Fruit fly (Drosophila melanogaster) Kc167 (cell line): Measurements from ENCODE around the gene CG12496.

Experiments used
- Myc ChIP-seq: fragments of >200 bp; optimal IDR thresholded peaks from 2 replicates; lab custom pipeline; 2017; ENCODE audit warnings: missing external identifiers
- Sin3A ChIP-seq: fragments of >200 bp; optimal IDR thresholded peaks from 2 replicates; lab custom pipeline; 2018; ENCODE audit warnings: missing external identifiers
- h ChIP-seq: fragments of >200 bp; optimal IDR thresholded peaks from 3 replicates; lab custom pipeline; 2018; ENCODE audit warnings: missing external identifiers
- insv ChIP-seq: fragments of >200 bp; optimal IDR thresholded peaks from 3 replicates; lab custom pipeline; 2018; ENCODE audit warnings: missing external identifiers
- psq ChIP-seq: fragments of >200 bp; optimal IDR thresholded peaks from 2 replicates; lab custom pipeline; 2017; ENCODE audit warnings: missing external identifiers
- ttk ChIP-seq: sonication (Bioruptor generic); optimal IDR thresholded peaks from 2 replicates; lab custom pipeline; 2017; ENCODE audit warnings: missing external identifiers

The CG12496 gene

dm6 chrX:2410805-2411204, at the start of gene CG12496:
CG12496 (minus strand) TSS chrX:2410901.
- TF ChIP-seq Myc (no peak), h (lab: Kevin White, UChicago) (no peak), Sin3A (no peak)

DNA sequence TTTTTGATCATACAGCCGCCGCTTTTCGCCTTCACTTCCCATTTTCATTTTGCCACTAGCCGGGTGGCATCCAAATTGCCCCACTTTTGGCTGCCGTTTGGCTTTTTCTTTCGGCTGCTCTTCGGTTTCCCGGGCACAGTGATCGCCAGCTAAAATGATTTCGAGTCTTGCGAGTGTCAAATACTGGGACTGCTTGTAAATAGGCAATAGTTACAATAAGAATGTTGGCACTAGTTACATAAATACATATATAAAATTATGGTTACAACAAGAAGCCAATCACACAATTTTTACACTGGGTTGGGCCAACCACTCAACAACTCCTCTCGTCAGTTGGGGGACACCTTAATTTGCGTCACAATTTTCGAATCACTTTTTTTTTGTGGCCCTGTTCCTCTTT, 49.1 kb upstream of the CG12496 start:
- TF ChIP-seq psq (lab: Kevin White, UChicago) (no peak), Sin3A (no peak), Myc (no peak), ttk (lab: Kevin White, UChicago) (no peak), h (lab: Kevin White, UChicago) (no peak), insv (lab: Kevin White, UChicago) (no peak)

DNA sequence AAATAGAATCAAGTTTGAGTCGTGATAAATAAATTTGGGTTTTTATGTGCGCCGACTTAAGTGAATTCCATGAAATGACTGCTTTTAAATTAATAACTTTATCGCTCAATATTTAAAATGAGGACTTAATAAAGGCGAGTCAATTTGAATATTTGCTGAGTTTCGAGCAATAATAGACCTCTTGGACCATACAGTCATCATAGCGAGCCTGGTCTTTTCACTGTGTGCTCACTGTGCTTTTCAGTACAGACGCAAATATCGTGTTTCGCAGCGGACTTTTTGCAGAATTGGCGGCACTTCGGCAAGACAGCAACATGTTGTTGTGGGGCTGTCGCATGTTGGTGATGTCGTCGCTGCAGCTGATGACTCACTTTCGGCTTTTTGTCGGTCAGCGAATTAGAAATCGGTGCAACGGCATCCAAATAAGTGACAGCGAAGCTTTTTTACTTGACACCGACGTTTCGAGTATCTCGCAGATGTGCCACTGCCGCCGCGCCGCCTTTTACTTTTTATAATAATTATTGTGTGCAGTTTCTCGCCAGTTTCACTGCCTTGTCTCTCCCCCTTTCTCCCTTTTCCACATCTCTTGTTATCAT, 47.3 kb upstream of the CG12496 start:
- TF ChIP-seq insv (lab: Kevin White, UChicago) (no peak), ttk (lab: Kevin White, UChicago) (no peak), h (lab: Kevin White, UChicago) (no peak)

dm6 chrX:2455337-2456246, 44.9 kb upstream of the CG12496 start:
- TF ChIP-seq Sin3A (no peak), psq (lab: Kevin White, UChicago) (no peak), insv (lab: Kevin White, UChicago) (no peak)

DNA sequence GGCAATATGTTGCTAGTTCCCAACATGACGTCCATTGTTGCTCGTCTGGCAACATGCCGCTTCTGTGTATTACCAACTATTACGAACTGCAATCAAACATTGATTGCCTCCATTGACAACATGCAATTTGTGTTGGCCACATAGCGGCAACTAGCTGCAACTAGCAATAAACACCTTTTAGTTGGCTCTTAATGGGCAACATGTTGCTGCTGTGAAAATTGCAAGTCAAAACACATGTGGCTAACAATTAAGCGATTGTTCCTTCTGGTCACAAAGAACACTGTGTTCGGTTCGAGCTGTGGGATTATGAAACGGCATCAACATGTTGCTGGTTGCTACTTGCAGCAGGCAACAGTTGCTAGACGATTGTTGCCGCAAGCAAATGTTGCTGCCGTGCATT, 43.1 kb upstream of the CG12496 start:
- no peak for TF ChIP-seq insv (lab: Kevin White, UChicago)
- no peak for TF ChIP-seq h (lab: Kevin White, UChicago)
- TF ChIP-seq psq (lab: Kevin White, UChicago): no peak
- no peak for TF ChIP-seq ttk (lab: Kevin White, UChicago)
- no peak for TF ChIP-seq Sin3A
- TF ChIP-seq Myc: no peak

DNA sequence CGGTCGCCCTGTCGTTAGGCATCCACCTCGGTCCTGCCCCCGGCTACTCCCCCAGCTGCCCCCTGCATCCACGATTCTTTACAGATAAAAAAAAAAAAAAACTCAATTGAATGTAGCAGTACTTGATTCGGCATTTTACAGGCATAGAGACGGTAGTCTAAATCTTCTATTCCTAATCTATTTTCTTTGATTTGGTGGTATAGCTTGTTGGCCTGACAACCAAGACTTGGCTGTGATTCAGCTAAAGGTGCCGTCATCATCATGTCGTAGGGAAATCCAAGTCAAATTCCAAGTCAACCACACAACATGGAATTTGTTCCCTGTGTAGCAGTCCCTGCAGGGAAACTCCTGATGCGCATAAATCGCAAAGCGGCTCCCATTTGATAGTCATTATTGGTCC, 42.0 kb upstream of the CG12496 start:
- TF ChIP-seq ttk (lab: Kevin White, UChicago): no peak
- TF ChIP-seq insv (lab: Kevin White, UChicago): no peak
- TF ChIP-seq h (lab: Kevin White, UChicago): no peak
- no peak for TF ChIP-seq psq (lab: Kevin White, UChicago)
- no peak for TF ChIP-seq Myc
- TF ChIP-seq Sin3A: no peak

DNA sequence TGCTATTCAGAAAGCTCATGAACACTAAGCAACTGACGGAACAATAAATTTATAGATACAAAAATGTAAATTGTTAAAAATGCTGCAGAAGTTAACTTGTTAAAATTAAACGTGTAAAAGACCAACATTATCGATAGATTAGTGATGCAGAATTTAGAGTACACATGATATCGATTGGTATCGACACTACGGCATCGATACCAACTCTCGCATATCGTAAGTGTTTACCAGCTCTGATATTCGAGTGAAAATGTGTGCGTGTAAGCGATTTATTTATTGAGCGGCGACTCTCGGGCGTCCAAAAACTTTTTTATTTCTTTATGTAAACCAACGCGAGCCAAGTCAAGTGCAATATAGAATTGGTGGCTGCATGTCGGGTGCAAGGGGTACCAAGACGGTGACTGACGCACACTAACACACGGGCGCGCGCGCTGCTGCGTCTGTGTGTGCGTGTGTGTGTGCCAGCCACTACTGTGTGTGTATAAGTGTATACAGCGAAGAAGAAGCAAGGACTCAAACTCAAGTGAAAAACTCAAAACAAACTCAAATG, 37.1 kb upstream of the CG12496 start, which contains the start of gene z:
z (plus strand) TSS at position 20 of the 550 bp plus-strand sequence.
- no peak for TF ChIP-seq Sin3A
- no peak for TF ChIP-seq Myc
- no peak for TF ChIP-seq psq (lab: Kevin White, UChicago)
- TF ChIP-seq ttk (lab: Kevin White, UChicago): no peak
- TF ChIP-seq insv (lab: Kevin White, UChicago): no peak
- no peak for TF ChIP-seq h (lab: Kevin White, UChicago)

DNA sequence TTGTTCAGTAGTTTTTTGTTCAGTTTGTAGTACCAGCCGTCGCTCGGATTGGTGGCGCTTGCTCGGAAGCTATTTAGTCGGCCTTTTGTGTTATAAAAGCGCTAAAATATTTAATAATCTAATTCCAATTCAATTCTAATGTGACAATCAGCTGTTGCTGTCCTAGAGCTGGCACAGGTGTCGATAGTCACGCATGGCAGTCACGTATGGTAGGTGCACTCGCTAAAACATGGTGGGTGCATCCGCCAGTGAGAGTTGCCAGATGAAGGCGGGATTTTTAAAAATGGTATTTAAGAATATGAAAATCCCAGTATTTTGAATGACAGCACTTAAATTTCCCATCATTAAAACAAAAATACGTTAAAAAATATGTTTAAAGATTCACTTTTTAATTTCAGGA, 33.1 kb upstream of the CG12496 start, which contains the start of gene tko:
tko (minus strand) TSS at position 179 of the 400 bp plus-strand sequence.
- TF ChIP-seq insv (lab: Kevin White, UChicago): no peak
- TF ChIP-seq h (lab: Kevin White, UChicago): no peak
- no peak for TF ChIP-seq ttk (lab: Kevin White, UChicago)
- TF ChIP-seq psq (lab: Kevin White, UChicago): no peak
- no peak for TF ChIP-seq Myc
- TF ChIP-seq Sin3A: no peak

dm6 chrX:2440219-2440618, 29.5 kb upstream of the CG12496 start:
- no peak for TF ChIP-seq ttk (lab: Kevin White, UChicago)
- TF ChIP-seq insv (lab: Kevin White, UChicago): no peak
- TF ChIP-seq Myc: no peak
- TF ChIP-seq psq (lab: Kevin White, UChicago): no peak
- TF ChIP-seq h (lab: Kevin White, UChicago): no peak
- no peak for TF ChIP-seq Sin3A

- TF ChIP-seq insv (lab: Kevin White, UChicago) (no peak), ttk (lab: Kevin White, UChicago) (no peak), Myc (no peak), Sin3A (no peak), h (lab: Kevin White, UChicago) (no peak), psq (lab: Kevin White, UChicago) (no peak)
Measured at dm6 chrX:2434913-2435312, 24.2 kb upstream of the CG12496 start.

dm6 chrX:2428903-2429302, 18.2 kb upstream of the CG12496 start, which contains the start of gene gt:
gt (minus strand) TSS chrX:2428967.
- TF ChIP-seq psq (lab: Kevin White, UChicago) (no peak), h (lab: Kevin White, UChicago) (no peak), Sin3A (no peak), Myc (no peak), ttk (lab: Kevin White, UChicago) (no peak), insv (lab: Kevin White, UChicago) (no peak)

DNA sequence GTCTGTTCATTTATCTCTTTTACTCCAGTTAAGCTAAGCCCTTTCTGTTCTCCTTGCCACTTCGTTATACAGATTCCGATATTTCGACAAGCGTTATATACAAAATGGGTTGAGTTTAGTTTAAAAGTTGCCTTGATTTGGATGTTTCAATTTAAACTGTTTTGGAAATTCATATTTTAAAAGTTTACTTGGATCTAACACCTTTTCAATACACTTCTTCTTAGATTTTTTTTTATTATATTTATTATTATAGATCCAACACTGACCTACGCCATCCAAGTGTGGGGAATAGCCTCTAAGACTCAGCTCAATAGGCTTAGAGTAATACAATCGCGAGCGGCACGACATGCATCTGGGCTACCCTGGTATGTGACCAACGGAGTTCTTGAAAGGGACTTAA, 15.1 kb upstream of the CG12496 start, which contains the start of gene CG32797:
CG32797 (minus strand) TSS at position 101 of the 400 bp plus-strand sequence.
- TF ChIP-seq psq (lab: Kevin White, UChicago): no peak
- no peak for TF ChIP-seq Sin3A
- no peak for TF ChIP-seq ttk (lab: Kevin White, UChicago)
- TF ChIP-seq insv (lab: Kevin White, UChicago): no peak
- no peak for TF ChIP-seq h (lab: Kevin White, UChicago)
- TF ChIP-seq Myc: no peak
